Fruit fly (Drosophila melanogaster) whole organism, embryonic: ENCODE data around the gene Act87E.
A peak's percentile ranks its signal among the peaks of the same experiment; 100 is the strongest.

Experiments used
- Awh ChIP-seq: fragments of 200-800 bp; sonication (Bioruptor generic); IDR thresholded peaks from 2 replicates; pipeline ENCODE4, ENCODE4 v1.3.6; 2022; ENCODE audit warnings: missing biosample characterization, missing genetic modification characterization
- B-H1 ChIP-seq: fragments of 200-800 bp; sonication (Bioruptor generic); IDR thresholded peaks from 3 replicates; pipeline ENCODE4 v1.3.6; 2022; ENCODE audit warnings: missing biosample characterization, missing genetic modification characterization
- B-H2 ChIP-seq: fragments of 200-800 bp; sonication (Bioruptor generic); optimal IDR thresholded peaks from 2 replicates; lab custom pipeline; 2018; ENCODE audit warnings: missing biosample characterization, mild to moderate bottlenecking, missing genetic modification characterization
- BtbVII ChIP-seq: fragments of 200-800 bp; sonication (Bioruptor generic); optimal IDR thresholded peaks from 3 replicates; lab custom pipeline; 2017; ENCODE audit warnings: missing biosample characterization, mild to moderate bottlenecking, missing genetic modification characterization
- CG10654 ChIP-seq: fragments of 200-800 bp; sonication (Bioruptor generic); optimal IDR thresholded peaks from 2 replicates; lab custom pipeline; 2016; ENCODE audit warnings: missing biosample characterization, missing genetic modification characterization
- CG13624 ChIP-seq: fragments of 200-800 bp; sonication (Bioruptor generic); optimal IDR thresholded peaks from 2 replicates; lab custom pipeline; 2016; ENCODE audit warnings: missing biosample characterization, missing genetic modification characterization
- CG2129 ChIP-seq: fragments of 200-800 bp; sonication (Bioruptor generic); IDR thresholded peaks from 2 replicates; pipeline ENCODE4 v1.3.6; 2022; ENCODE audit warnings: missing biosample characterization, missing genetic modification characterization; ENCODE audit not compliant: partially characterized antibody
- CG31224 ChIP-seq: fragments of 200-800 bp; sonication (Bioruptor generic); IDR thresholded peaks from 2 replicates; pipeline ENCODE4 v1.3.6; 2022; ENCODE audit warnings: missing biosample characterization, missing genetic modification characterization
- CG33557 ChIP-seq: fragments of 200-800 bp; sonication (Bioruptor generic); optimal IDR thresholded peaks from 2 replicates; lab custom pipeline; 2019; ENCODE audit warnings: missing biosample characterization, mild to moderate bottlenecking, missing genetic modification characterization, moderate library complexity
- CG6654 ChIP-seq: fragments of 200-800 bp; sonication (Bioruptor generic); optimal IDR thresholded peaks from 2 replicates; lab custom pipeline; 2017; ENCODE audit warnings: missing biosample characterization, mild to moderate bottlenecking, missing genetic modification characterization
- CG6791 ChIP-seq: fragments of 200-800 bp; sonication (Bioruptor generic); IDR thresholded peaks from 3 replicates; pipeline ENCODE4 v1.3.6; 2022; ENCODE audit warnings: missing biosample characterization, missing genetic modification characterization; ENCODE audit not compliant: partially characterized antibody
- CG7357 ChIP-seq: fragments of 200-800 bp; sonication (Bioruptor generic); IDR thresholded peaks from 3 replicates; pipeline ENCODE4 v1.3.6; 2022; ENCODE audit warnings: missing biosample characterization, missing genetic modification characterization
- CG8089 ChIP-seq: fragments of 200-800 bp; sonication (Bioruptor generic); optimal IDR thresholded peaks from 3 replicates; lab custom pipeline; 2016; ENCODE audit warnings: missing biosample characterization, missing genetic modification characterization
- CG8388 ChIP-seq: fragments of 200-800 bp; sonication (Bioruptor generic); optimal IDR thresholded peaks from 2 replicates; lab custom pipeline; 2019; ENCODE audit warnings: missing biosample characterization, mild to moderate bottlenecking, missing genetic modification characterization, moderate library complexity
- D19A ChIP-seq: fragments of 200-800 bp; optimal IDR thresholded peaks from 3 replicates; lab custom pipeline; 2019; ENCODE audit warnings: missing biosample characterization, mild to moderate bottlenecking, missing genetic modification characterization, moderate library complexity
- Dad ChIP-seq: fragments of 200-800 bp; sonication (Bioruptor generic); optimal IDR thresholded peaks from 3 replicates; lab custom pipeline; 2016; ENCODE audit warnings: missing biosample characterization, missing genetic modification characterization
- Fer3 ChIP-seq: fragments of 200-800 bp; sonication (Bioruptor generic); optimal IDR thresholded peaks from 2 replicates; lab custom pipeline; 2018; ENCODE audit warnings: missing biosample characterization, mild to moderate bottlenecking, missing genetic modification characterization, moderate library complexity
- Mrtf ChIP-seq: fragments of 200-800 bp; sonication (Bioruptor generic); IDR thresholded peaks from 3 replicates; pipeline ENCODE4 v1.3.6; 2022; ENCODE audit warnings: missing biosample characterization, missing genetic modification characterization
- NFAT ChIP-seq: fragments of 200-800 bp; sonication (Bioruptor generic); IDR thresholded peaks from 2 replicates; pipeline ENCODE4 v1.3.6; 2022; ENCODE audit warnings: missing biosample characterization, missing genetic modification characterization
- Trl ChIP-seq, 3 experiments: fragments of >200 bp in 2 of 3; fragments of 200-800 bp in 1 of 3; sonication (Bioruptor generic) in 1 of 3; optimal IDR thresholded peaks; 2 replicates in 1 of 3; 3 replicates in 2 of 3; lab custom pipeline; 2016 to 2017; ENCODE audit warnings: missing biosample characterization in 1 of 3, missing genetic modification characterization in 1 of 3
- al ChIP-seq: fragments of 200-800 bp; sonication (Bioruptor generic); IDR thresholded peaks from 2 replicates; pipeline ENCODE4 v1.3.6; 2022; ENCODE audit warnings: missing biosample characterization, missing genetic modification characterization
- ase ChIP-seq: fragments of 200-800 bp; sonication (Bioruptor generic); IDR thresholded peaks from 3 replicates; pipeline ENCODE4 v1.3.6; 2022; ENCODE audit warnings: missing biosample characterization, missing genetic modification characterization
- dmrt99B ChIP-seq: fragments of 200-800 bp; sonication (Bioruptor generic); optimal IDR thresholded peaks from 2 replicates; lab custom pipeline; 2018; ENCODE audit warnings: missing biosample characterization, mild to moderate bottlenecking, missing genetic modification characterization, moderate library complexity
- dysf ChIP-seq: fragments of 200-800 bp; sonication (Bioruptor generic); IDR thresholded peaks from 3 replicates; pipeline ENCODE4 v1.3.6; 2022; ENCODE audit warnings: missing biosample characterization, missing genetic modification characterization
- ftz-f1 ChIP-seq: fragments of 200-800 bp; sonication (Bioruptor generic); optimal IDR thresholded peaks from 2 replicates; lab custom pipeline; 2016; ENCODE audit warnings: missing biosample characterization, missing genetic modification characterization
- gsb-n ChIP-seq: fragments of 200-800 bp; sonication (Bioruptor generic); optimal IDR thresholded peaks from 3 replicates; lab custom pipeline; 2018; ENCODE audit warnings: missing biosample characterization, mild to moderate bottlenecking, missing genetic modification characterization
- hkb ChIP-seq, 2 experiments: fragments of 200-800 bp in 1 of 2; fragments of >200 bp in 1 of 2; sonication (Bioruptor generic) in 1 of 2; IDR thresholded peaks in 1 of 2; optimal IDR thresholded peaks in 1 of 2; 2 replicates each; pipeline versions ENCODE4 v1.3.6 to Lab custom; 2017 to 2022; ENCODE audit warnings: missing biosample characterization in 1 of 2, missing genetic modification characterization in 1 of 2
- klu ChIP-seq: fragments of 200-800 bp; sonication (Bioruptor generic); IDR thresholded peaks from 2 replicates; pipeline ENCODE4 v1.3.6; 2022; ENCODE audit warnings: missing biosample characterization, missing genetic modification characterization
- kni ChIP-seq: fragments of 200-800 bp; sonication (Bioruptor generic); optimal IDR thresholded peaks from 3 replicates; lab custom pipeline; 2017; ENCODE audit warnings: mild to moderate bottlenecking, missing biosample characterization, missing genetic modification reagents, missing genetic modification characterization
- shn ChIP-seq: fragments of 200-800 bp; sonication (Bioruptor generic); optimal IDR thresholded peaks from 3 replicates; lab custom pipeline; 2016; ENCODE audit warnings: missing biosample characterization, missing genetic modification characterization
- sqz ChIP-seq: fragments of 200-800 bp; sonication (Bioruptor generic); optimal IDR thresholded peaks from 3 replicates; lab custom pipeline; 2018; ENCODE audit warnings: missing biosample characterization, mild to moderate bottlenecking, missing genetic modification characterization
- tap ChIP-seq: fragments of 200-800 bp; optimal IDR thresholded peaks from 3 replicates; lab custom pipeline; 2019; ENCODE audit warnings: missing biosample characterization, mild to moderate bottlenecking, missing genetic modification characterization, moderate library complexity
- trem ChIP-seq: fragments of 200-800 bp; optimal IDR thresholded peaks from 3 replicates; lab custom pipeline; 2019; ENCODE audit warnings: missing biosample characterization, mild to moderate bottlenecking, missing genetic modification characterization, moderate library complexity
- tx ChIP-seq: fragments of 200-800 bp; sonication (Bioruptor generic); optimal IDR thresholded peaks from 2 replicates; lab custom pipeline; 2016; ENCODE audit warnings: missing biosample characterization, missing genetic modification characterization
- wdn ChIP-seq: fragments of 200-800 bp; sonication (Bioruptor generic); IDR thresholded peaks from 2 replicates; pipeline ENCODE4 v1.3.6; 2022; ENCODE audit warnings: missing biosample characterization, missing genetic modification characterization
- z ChIP-seq: fragments of 200-800 bp; sonication (Bioruptor generic); IDR thresholded peaks from 3 replicates; pipeline ENCODE4 v1.3.6; 2022; ENCODE audit warnings: missing biosample characterization, missing genetic modification characterization
- zen ChIP-seq: fragments of 200-800 bp; sonication (Bioruptor generic); optimal IDR thresholded peaks from 3 replicates; lab custom pipeline; 2018; ENCODE audit warnings: missing biosample characterization, mild to moderate bottlenecking, missing genetic modification characterization, moderate library complexity

Act87E gene

dm6 chr3R:13425470-13426033 is at the start of gene Act87E (continued):
- peak; percentile 78 for TF ChIP-seq dmrt99B (tag; lab: Kevin White, UChicago)
- no peak for TF ChIP-seq Dad
- no peak for TF ChIP-seq B-H1 (GFP tag; lab: Robert Waterston, UW)
- peak; percentile 1 for TF ChIP-seq Fer3 (tag; lab: Kevin White, UChicago)
- TF ChIP-seq wdn: no peak
- peak; percentile 14 for TF ChIP-seq CG6654 (GFP tag; lab: Kevin White, UChicago)
- TF ChIP-seq CG7357 (GFP tag; lab: Robert Waterston, UW): peak; percentile 62; the same call in 2 of the 3 replicates
- no peak for TF ChIP-seq tx (GFP tag; lab: Kevin White, UChicago)
- TF ChIP-seq CG33557: peak; percentile 69
- TF ChIP-seq dysf: peak; percentile 65; the same call in 2 of the 3 replicates
- no peak for TF ChIP-seq CG13624
- TF ChIP-seq CG6791 (GFP tag; lab: Robert Waterston, UW): no peak
- TF ChIP-seq tap (tag; lab: Kevin White, UChicago): peak; percentile 57
- TF ChIP-seq Mrtf (GFP tag; lab: Robert Waterston, UW): no peak
- no peak for TF ChIP-seq klu
- peak; percentile 66 for TF ChIP-seq CG8388 (GFP tag; lab: Kevin White, UChicago)
- TF ChIP-seq CG31224 (GFP tag; lab: Robert Waterston, UW): 0 out of 2 replicates have a peak, but pooled peaks have one; percentile 8
- no peak for TF ChIP-seq ase (GFP tag; lab: Robert Waterston, UW)
- no peak for TF ChIP-seq shn (GFP tag; lab: Kevin White, UChicago)
- peak; percentile 14 for TF ChIP-seq CG10654 (GFP tag; lab: Kevin White, UChicago)
- TF ChIP-seq gsb-n: peak; percentile 77
- peak; percentile 36 for TF ChIP-seq BtbVII (GFP tag; lab: Kevin White, UChicago)
- no peak for TF ChIP-seq NFAT (GFP tag; lab: Robert Waterston, UW)
- no peak for TF ChIP-seq CG2129 (GFP tag; lab: Robert Waterston, UW)
- no peak for TF ChIP-seq CG8089 (GFP tag; lab: Kevin White, UChicago)
- TF ChIP-seq sqz (GFP tag; lab: Kevin White, UChicago): peak; percentile 50
- TF ChIP-seq B-H2: no peak
- TF ChIP-seq zen (tag; lab: Kevin White, UChicago): peak; percentile 36
- no peak for TF ChIP-seq Awh (GFP tag; lab: Robert Waterston, UW)
- peak; percentile 64 for TF ChIP-seq trem
- TF ChIP-seq D19A (tag; lab: Kevin White, UChicago): peak; percentile 81
- no peak for TF ChIP-seq ftz-f1 (GFP tag; lab: Kevin White, UChicago)
- TF ChIP-seq al (GFP tag; lab: Robert Waterston, UW): no peak
- TF ChIP-seq, all 482 proteins: peak for 184

- TF ChIP-seq Trl (optimal IDR thresholded peaks at IDR 0.05; lab: Kevin White, UChicago) (peak; percentile 36 to 52), Trl (GFP tag; optimal IDR thresholded peaks at IDR 0.05; lab: Kevin White, UChicago) (no peak), z (0 out of 3 replicates have a peak, but pooled peaks have one; percentile 32), kni (no peak), hkb (optimal IDR thresholded peaks at IDR 0.05; lab: Kevin White, UChicago) (no peak), hkb (GFP tag; IDR thresholded peaks at IDR 0.05; lab: Robert Waterston, UW) (0 out of 2 replicates have a peak, but pooled peaks have one; percentile 28)
These were observed 46.1 kb upstream of the Act87E start, which contains the start of the genes CG9813 and CG8870 for dm6 chr3R:13379675-13380074. TSS of gene CG9813 (minus strand) at chr3R:13379775. TSS of gene CG8870 (plus strand) at chr3R:13379842.
